Fruit fly (Drosophila melanogaster) whole organism, embryonic: ENCODE measurements around the gene Nepl14.

Source experiments
- B-H2 ChIP-seq: fragments of 200-800 bp; sonication (Bioruptor generic); optimal IDR thresholded peaks from 2 replicates; lab custom pipeline; 2018; ENCODE audit warnings: missing biosample characterization, mild to moderate bottlenecking, missing genetic modification characterization
- BEAF-32 ChIP-seq: fragments of 200-800 bp; sonication (Bioruptor generic); optimal IDR thresholded peaks from 3 replicates; lab custom pipeline; 2017; ENCODE audit warnings: missing biosample characterization, missing genetic modification characterization, mild to moderate bottlenecking, moderate library complexity, missing genetic modification reagents
- CG12236 ChIP-seq: fragments of 200-800 bp; sonication (Bioruptor generic); optimal IDR thresholded peaks from 2 replicates; lab custom pipeline; 2016; ENCODE audit warnings: missing biosample characterization, missing genetic modification characterization
- CG13287 ChIP-seq: fragments of 200-800 bp; sonication (Bioruptor generic); IDR thresholded peaks from 2 replicates; pipeline ENCODE4 v1.3.6; 2022; ENCODE audit warnings: missing biosample characterization, missing genetic modification characterization; ENCODE audit not compliant: partially characterized antibody
- CG1529 ChIP-seq: fragments of 200-800 bp; sonication (Bioruptor generic); optimal IDR thresholded peaks from 3 replicates; lab custom pipeline; 2018; ENCODE audit warnings: missing biosample characterization, missing genetic modification characterization
- CG31441 ChIP-seq: fragments of 200-800 bp; sonication (Bioruptor generic); IDR thresholded peaks from 2 replicates; pipeline ENCODE4 v1.3.6; 2022; ENCODE audit warnings: missing biosample characterization, missing genetic modification characterization
- CG8765 ChIP-seq: fragments of 200-800 bp; sonication (Bioruptor generic); IDR thresholded peaks from 2 replicates; pipeline ENCODE4 v1.3.6; 2022; ENCODE audit warnings: missing biosample characterization, missing genetic modification characterization
- CG9797 ChIP-seq: fragments of 200-800 bp; sonication (Bioruptor generic); optimal IDR thresholded peaks from 3 replicates; lab custom pipeline; 2018; ENCODE audit warnings: missing biosample characterization, mild to moderate bottlenecking, missing genetic modification characterization
- CkIIα-i1 ChIP-seq: fragments of 200-800 bp; sonication (Bioruptor generic); IDR thresholded peaks from 2 replicates; pipeline ENCODE4 v1.3.6; 2022; ENCODE audit warnings: missing biosample characterization, missing genetic modification characterization
- CrebB ChIP-seq: fragments of 200-800 bp; sonication (Bioruptor generic); optimal IDR thresholded peaks from 3 replicates; lab custom pipeline; 2018; ENCODE audit warnings: missing biosample characterization, mild to moderate bottlenecking, missing genetic modification characterization
- Dll ChIP-seq: fragments of 200-800 bp; sonication (Bioruptor generic); IDR thresholded peaks from 4 replicates; pipeline ENCODE4 v1.3.6; 2022; ENCODE audit warnings: missing biosample characterization, missing genetic modification characterization; ENCODE audit not compliant: partially characterized antibody
- Dp ChIP-seq: fragments of 200-800 bp; sonication (Bioruptor generic); optimal IDR thresholded peaks from 2 replicates; lab custom pipeline; 2018; ENCODE audit warnings: missing biosample characterization, mild to moderate bottlenecking, missing genetic modification characterization, moderate library complexity
- Drgx ChIP-seq: fragments of 200-800 bp; sonication (Bioruptor generic); IDR thresholded peaks from 2 replicates; pipeline ENCODE4 v1.3.6; 2022; ENCODE audit warnings: missing biosample characterization, missing genetic modification characterization
- E2f2 ChIP-seq: fragments of 200-800 bp; sonication (Bioruptor generic); IDR thresholded peaks from 2 replicates; pipeline ENCODE4 v1.3.6; 2022; ENCODE audit warnings: missing biosample characterization, missing genetic modification characterization
- Gsc ChIP-seq: fragments of 200-800 bp; sonication (Bioruptor generic); IDR thresholded peaks from 2 replicates; pipeline ENCODE4 v1.3.6; 2022; ENCODE audit warnings: missing biosample characterization, missing genetic modification characterization
- Hmx ChIP-seq: fragments of 200-800 bp; sonication (Bioruptor generic); optimal IDR thresholded peaks from 2 replicates; lab custom pipeline; 2016; ENCODE audit warnings: missing biosample characterization, missing genetic modification characterization
- MBD-R2 ChIP-seq: fragments of 200-800 bp; sonication (Bioruptor generic); IDR thresholded peaks from 2 replicates; pipeline ENCODE4 v1.3.6; 2022; ENCODE audit warnings: missing biosample characterization, missing genetic modification characterization
- MESR4 ChIP-seq: fragments of 200-800 bp; sonication (Bioruptor generic); optimal IDR thresholded peaks from 2 replicates; lab custom pipeline; 2018; ENCODE audit warnings: missing biosample characterization, mild to moderate bottlenecking, missing genetic modification characterization, moderate library complexity
- Med ChIP-seq: fragments of 200-800 bp; sonication (Bioruptor generic); peaks from one replicate; lab custom pipeline; 2016; ENCODE audit warnings: missing biosample characterization, missing genetic modification characterization, mild to moderate bottlenecking, inconsistent platforms, moderate library complexity
- Scr ChIP-seq: fragments of 200-800 bp; sonication (Bioruptor generic); IDR thresholded peaks from 2 replicates; pipeline ENCODE4 v1.3.6; 2022; ENCODE audit warnings: missing biosample characterization, missing genetic modification characterization; ENCODE audit not compliant: partially characterized antibody
- Sin3A ChIP-seq: fragments of >200 bp; optimal IDR thresholded peaks from 2 replicates; lab custom pipeline; 2018
- Stat92E ChIP-seq, 3 experiments: fragments of >200 bp in 2 of 3; fragments of 200-800 bp in 1 of 3; sonication (Bioruptor generic) in 1 of 3; optimal IDR thresholded peaks; 2 replicates each; lab custom pipeline; 2017 to 2019; ENCODE audit warnings: missing biosample characterization in 3 of 3, missing genetic modification characterization in 3 of 3, mild to moderate bottlenecking in 1 of 3, moderate library complexity in 1 of 3
- Trl ChIP-seq, 3 experiments: fragments of >200 bp in 2 of 3; fragments of 200-800 bp in 1 of 3; sonication (Bioruptor generic) in 1 of 3; optimal IDR thresholded peaks; 2 replicates in 1 of 3; 3 replicates in 2 of 3; lab custom pipeline; 2016 to 2017; ENCODE audit warnings: missing biosample characterization in 1 of 3, missing genetic modification characterization in 1 of 3
- Xrp1 ChIP-seq: fragments of 200-800 bp; sonication (Bioruptor generic); IDR thresholded peaks from 2 replicates; pipeline ENCODE4 v1.3.6; 2022; ENCODE audit warnings: missing biosample characterization, missing genetic modification characterization
- az2 ChIP-seq: fragments of 200-800 bp; sonication (Bioruptor generic); optimal IDR thresholded peaks from 3 replicates; lab custom pipeline; 2016; ENCODE audit warnings: missing biosample characterization, missing genetic modification characterization
- cg ChIP-seq: fragments of 200-800 bp; sonication (Bioruptor generic); optimal IDR thresholded peaks from 3 replicates; lab custom pipeline; 2019; ENCODE audit warnings: missing biosample characterization, mild to moderate bottlenecking, missing genetic modification characterization, moderate library complexity
- chm ChIP-seq: fragments of 200-800 bp; sonication (Bioruptor generic); IDR thresholded peaks from 2 replicates; pipeline ENCODE4 v1.3.6; 2022; ENCODE audit warnings: missing biosample characterization, missing genetic modification characterization
- danr ChIP-seq: fragments of 200-800 bp; sonication (Bioruptor generic); IDR thresholded peaks from 2 replicates; pipeline ENCODE4 v1.3.6; 2022; ENCODE audit warnings: missing biosample characterization, missing genetic modification characterization
- dm ChIP-seq: fragments of 200-800 bp; sonication (Bioruptor generic); optimal IDR thresholded peaks from 3 replicates; lab custom pipeline; 2016; ENCODE audit warnings: missing biosample characterization, missing genetic modification characterization
- dpn ChIP-seq, 2 experiments: fragments of 200-800 bp; sonication (Bioruptor generic); optimal IDR thresholded peaks; 3 replicates each; lab custom pipeline; 2016; ENCODE audit warnings: missing biosample characterization in 2 of 2, missing genetic modification characterization in 2 of 2
- gfzf ChIP-seq: fragments of 200-800 bp; sonication (Bioruptor generic); optimal IDR thresholded peaks from 2 replicates; lab custom pipeline; 2016; ENCODE audit warnings: missing biosample characterization, mild to moderate bottlenecking, missing genetic modification characterization, moderate library complexity
- grau ChIP-seq: fragments of 200-800 bp; optimal IDR thresholded peaks from 3 replicates; lab custom pipeline; 2019; ENCODE audit warnings: missing biosample characterization, mild to moderate bottlenecking, missing genetic modification characterization, moderate library complexity
- hbn ChIP-seq: fragments of 200-800 bp; sonication (Bioruptor generic); IDR thresholded peaks from 2 replicates; pipeline ENCODE4 v1.3.6; 2022; ENCODE audit warnings: missing biosample characterization, missing genetic modification characterization; ENCODE audit not compliant: partially characterized antibody
- her ChIP-seq: fragments of 200-800 bp; sonication (Bioruptor generic); optimal IDR thresholded peaks from 2 replicates; lab custom pipeline; 2016; ENCODE audit warnings: missing biosample characterization, missing genetic modification characterization
- mld ChIP-seq: fragments of 200-800 bp; sonication (Bioruptor generic); IDR thresholded peaks from 3 replicates; pipeline ENCODE4 v1.3.6; 2022; ENCODE audit warnings: missing biosample characterization, missing genetic modification characterization; ENCODE audit not compliant: partially characterized antibody
- org-1 ChIP-seq: fragments of 200-800 bp; sonication (Bioruptor generic); optimal IDR thresholded peaks from 2 replicates; lab custom pipeline; 2017; ENCODE audit warnings: missing biosample characterization, missing genetic modification characterization
- pum ChIP-seq: fragments of 200-800 bp; sonication (Bioruptor generic); optimal IDR thresholded peaks from 2 replicates; lab custom pipeline; 2016; ENCODE audit warnings: missing biosample characterization, missing genetic modification characterization
- slp2 ChIP-seq: fragments of 200-800 bp; sonication (Bioruptor generic); optimal IDR thresholded peaks from 2 replicates; lab custom pipeline; 2016; ENCODE audit warnings: missing biosample characterization, missing genetic modification characterization
- tap ChIP-seq: fragments of 200-800 bp; optimal IDR thresholded peaks from 3 replicates; lab custom pipeline; 2019; ENCODE audit warnings: missing biosample characterization, mild to moderate bottlenecking, missing genetic modification characterization, moderate library complexity
- tna ChIP-seq: fragments of 200-800 bp; sonication (Bioruptor generic); IDR thresholded peaks from 2 replicates; pipeline ENCODE4 v1.3.6; 2022; ENCODE audit warnings: missing biosample characterization, missing genetic modification characterization; ENCODE audit not compliant: partially characterized antibody
- vnd ChIP-seq: fragments of 200-800 bp; sonication (Bioruptor generic); IDR thresholded peaks from 3 replicates; pipeline ENCODE4 v1.3.6; 2022; ENCODE audit warnings: missing biosample characterization, missing genetic modification characterization; ENCODE audit not compliant: partially characterized antibody
- zfh1 ChIP-seq: fragments of 200-800 bp; sonication (Bioruptor generic); IDR thresholded peaks from 3 replicates; pipeline ENCODE4 v1.3.6; 2022; ENCODE audit warnings: missing biosample characterization, missing genetic modification characterization

The Nepl14 gene

DNA sequence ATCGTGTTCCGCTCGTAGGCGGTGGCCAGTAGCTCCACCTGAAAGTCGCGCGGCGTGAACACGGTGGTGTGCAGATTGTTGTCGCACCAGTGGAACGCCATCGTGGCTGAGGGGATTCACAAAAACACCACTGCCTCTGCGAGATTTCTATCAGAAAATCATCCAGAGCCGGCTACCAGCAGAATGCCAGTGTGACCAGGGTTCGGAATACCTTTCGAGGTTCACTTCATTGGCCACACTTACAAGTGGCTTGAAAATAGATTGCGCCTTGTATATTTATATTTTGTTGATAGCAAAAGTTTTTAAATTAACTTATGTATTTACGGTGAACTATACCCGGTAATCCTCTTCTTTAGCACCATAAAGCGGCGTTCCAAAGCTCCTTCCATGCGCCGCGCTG lies 22.6 kb downstream of the Nepl14 start, which contains the start of the genes Dcr-1 and CG6985 (continued):
- TF ChIP-seq Sin3A (lab: Kevin White, UChicago) (peak; percentile 13), mld (GFP tag; lab: Robert Waterston, UW) (0 out of 3 replicates have a peak, but pooled peaks have one; percentile 24), danr (GFP tag; lab: Robert Waterston, UW) (no peak), Dp (GFP tag; lab: Kevin White, UChicago) (peak; percentile 64), CG1529 (GFP tag; lab: Kevin White, UChicago) (no peak), CG12236 (GFP tag; lab: Kevin White, UChicago) (no peak), dpn (GFP tag; optimal IDR thresholded peaks at IDR 0.05; lab: Kevin White, UChicago) (no peak), MBD-R2 (GFP tag; lab: Robert Waterston, UW) (peak; percentile 88), CG13287 (peak; percentile 40), BEAF-32 (GFP tag; lab: Kevin White, UChicago) (peak; percentile 19), hbn (peak; percentile 28; the same call in 1 of the 2 replicates), MESR4 (GFP tag; lab: Kevin White, UChicago) (peak; percentile 53), B-H2 (GFP tag; lab: Kevin White, UChicago) (no peak), E2f2 (peak; percentile 81), Dll (0 out of 4 replicates have a peak, but pooled peaks have one; percentile 23), CkIIα-i1 (GFP tag; lab: Robert Waterston, UW) (no peak), CG9797 (GFP tag; lab: Kevin White, UChicago) (peak; percentile 43), Scr (peak; percentile 32)
- TF ChIP-seq, all 482 proteins: peak for 28

DNA sequence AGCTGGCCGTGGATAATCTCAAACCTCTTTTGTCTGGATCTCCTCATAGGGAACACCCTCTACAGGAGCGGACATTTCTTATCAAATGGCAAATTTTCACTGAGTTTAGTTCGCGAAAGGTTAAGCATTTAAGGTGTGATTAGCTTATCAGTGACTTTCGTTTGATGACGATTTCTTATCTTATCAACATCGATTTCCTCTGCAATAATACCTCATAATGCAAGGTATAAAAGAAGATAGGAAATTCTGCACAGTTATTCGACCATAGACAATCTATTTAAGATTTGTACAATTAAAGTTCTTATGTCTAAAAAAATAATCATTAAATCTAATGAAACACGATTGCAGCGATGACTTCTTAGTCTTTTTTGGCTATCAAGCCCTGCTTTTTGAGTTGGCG lies 29.8 kb downstream of the Nepl14 start, which contains the start of gene Takl2:
Gene Takl2, minus strand, starts transcription at position 101 of the 400 bp plus-strand sequence.
- no peak for TF ChIP-seq tap (tag; lab: Kevin White, UChicago)
- no peak for TF ChIP-seq vnd
- TF ChIP-seq gfzf (GFP tag; lab: Kevin White, UChicago) = no peak
- TF ChIP-seq dm (GFP tag; lab: Kevin White, UChicago) = no peak
- no peak for TF ChIP-seq zfh1
- TF ChIP-seq Med (GFP tag; lab: Kevin White, UChicago) = no peak
- TF ChIP-seq CG31441 (GFP tag; lab: Robert Waterston, UW) = no peak
- no peak for TF ChIP-seq Hmx (GFP tag; lab: Kevin White, UChicago)
- no peak for TF ChIP-seq pum (GFP tag; lab: Kevin White, UChicago)
- no peak for TF ChIP-seq chm (GFP tag; lab: Robert Waterston, UW)

DNA sequence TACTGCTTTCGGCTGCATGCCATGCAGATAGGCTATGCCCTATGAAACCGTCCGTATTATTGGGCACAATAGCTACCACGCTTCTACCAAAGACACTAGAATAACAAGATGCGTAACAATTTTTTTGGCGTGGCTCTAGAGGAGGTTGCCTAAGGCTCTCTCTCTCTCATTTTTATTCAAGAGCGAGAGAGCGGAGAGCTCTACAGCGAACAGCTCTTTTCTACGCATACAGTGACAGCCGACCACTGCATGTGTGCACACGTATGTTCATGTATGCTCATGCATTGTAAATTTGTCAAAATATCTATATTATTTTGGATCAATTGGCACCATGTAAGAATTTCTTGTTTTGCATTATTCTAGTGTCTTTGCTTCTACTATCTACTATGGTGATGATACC lies 30.5 kb downstream of the Nepl14 start:
- TF ChIP-seq az2 (GFP tag; lab: Kevin White, UChicago) (no peak), her (GFP tag; lab: Kevin White, UChicago) (no peak), Drgx (no peak), Gsc (GFP tag; lab: Robert Waterston, UW) (no peak), Xrp1 (GFP tag; lab: Robert Waterston, UW) (no peak), grau (no peak), org-1 (no peak), CrebB (no peak), Trl (optimal IDR thresholded peaks at IDR 0.05; lab: Kevin White, UChicago) (peak; percentile 58 to 66), Trl (GFP tag; optimal IDR thresholded peaks at IDR 0.05; lab: Kevin White, UChicago) (no peak), CG13287 (no peak), slp2 (GFP tag; lab: Kevin White, UChicago) (no peak), CG8765 (GFP tag; lab: Robert Waterston, UW) (no peak), Stat92E (GFP tag; optimal IDR thresholded peaks at IDR 0.05; lab: Kevin White, UChicago) (no peak), tna (GFP tag; lab: Robert Waterston, UW) (0 out of 2 replicates have a peak, but pooled peaks have one; percentile 17), cg (GFP tag; lab: Kevin White, UChicago) (peak; percentile 53)
